Worm (Caenorhabditis elegans) whole organism, L1 larva: ENCODE measurements around the gene H11E01.2.
A peak's percentile ranks its signal among the peaks of the same experiment; 100 is the strongest.

ENCODE experiments used
- C04F5.9 ChIP-seq: sonication (generic microtip); optimal IDR thresholded peaks from 2 replicates; lab custom pipeline; 2016; ENCODE audit warnings: missing genetic modification characterization, missing compliant biosample characterization
- C34B4.2 ChIP-seq: sonication (generic microtip); optimal IDR thresholded peaks from 2 replicates; lab custom pipeline; 2017; ENCODE audit warnings: mild to moderate bottlenecking, missing genetic modification characterization, missing compliant biosample characterization
- F16B12.6 ChIP-seq: fragments of 150-350 bp; optimal IDR thresholded peaks from 2 replicates; lab custom pipeline; 2014; ENCODE audit warnings: missing biosample characterization, missing genetic modification characterization
- Y116A8C.19 ChIP-seq: sonication (generic microtip); optimal IDR thresholded peaks from 2 replicates; lab custom pipeline; 2016; ENCODE audit warnings: missing compliant biosample characterization, missing genetic modification characterization, borderline replicate concordance
- aha-1 ChIP-seq: fragments of 150-350 bp; optimal IDR thresholded peaks from 2 replicates; lab custom pipeline; 2014; ENCODE audit warnings: missing biosample characterization, missing genetic modification characterization
- aly-2 ChIP-seq: fragments of 150-350 bp; optimal IDR thresholded peaks from 2 replicates; lab custom pipeline; 2014; ENCODE audit warnings: missing biosample characterization, missing genetic modification characterization
- ama-1 ChIP-seq: fragments of 150-350 bp; optimal IDR thresholded peaks from 2 replicates; lab custom pipeline; 2014
- blmp-1 ChIP-seq: fragments of 150-350 bp; optimal IDR thresholded peaks from 2 replicates; lab custom pipeline; 2014; ENCODE audit warnings: missing biosample characterization, missing genetic modification characterization
- ceh-63 ChIP-seq: fragments of 200-800 bp; sonication (Bioruptor generic); optimal IDR thresholded peaks from 2 replicates; lab custom pipeline; 2018; ENCODE audit warnings: mild to moderate bottlenecking, missing genetic modification characterization, missing compliant biosample characterization
- ceh-8 ChIP-seq: fragments of 200-800 bp; sonication (Bioruptor generic); optimal IDR thresholded peaks from 2 replicates; lab custom pipeline; 2018; ENCODE audit warnings: mild to moderate bottlenecking, missing genetic modification characterization, moderate library complexity, missing compliant biosample characterization
- ceh-88 ChIP-seq: fragments of 200-800 bp; sonication (Bioruptor generic); IDR thresholded peaks from 2 replicates; pipeline ENCODE4 v1.3.6; 2022; ENCODE audit warnings: missing genetic modification characterization, missing compliant biosample characterization
- ceh-90 ChIP-seq: sonication (generic microtip); optimal IDR thresholded peaks from 2 replicates; lab custom pipeline; 2016; ENCODE audit warnings: missing genetic modification characterization, missing compliant biosample characterization
- dpl-1 ChIP-seq, 3 experiments: fragments of 150-350 bp in 2 of 3; sonication (generic microtip) in 1 of 3; optimal IDR thresholded peaks; 2 replicates each; lab custom pipeline; 2014 to 2017; ENCODE audit warnings: missing biosample characterization in 3 of 3, missing genetic modification characterization in 3 of 3, missing genetic modification reagents in 3 of 3
- dsc-1 ChIP-seq: sonication (generic microtip); optimal IDR thresholded peaks from 2 replicates; lab custom pipeline; 2016; ENCODE audit warnings: mild to moderate bottlenecking, missing genetic modification characterization, missing compliant biosample characterization
- fkh-8 ChIP-seq: sonication (generic microtip); optimal IDR thresholded peaks from 2 replicates; lab custom pipeline; 2016; ENCODE audit warnings: mild to moderate bottlenecking, missing genetic modification characterization, missing compliant biosample characterization
- fos-1 ChIP-seq: fragments of 150-350 bp; optimal IDR thresholded peaks from 2 replicates; lab custom pipeline; 2014; ENCODE audit warnings: missing biosample characterization, missing genetic modification characterization
- hlh-17 ChIP-seq: fragments of 200-800 bp; sonication (Bioruptor generic); optimal IDR thresholded peaks from 2 replicates; lab custom pipeline; 2018; ENCODE audit warnings: missing genetic modification characterization, mild to moderate bottlenecking, missing compliant biosample characterization, moderate library complexity, borderline replicate concordance
- hpl-2 ChIP-seq: fragments of 150-350 bp; optimal IDR thresholded peaks from 2 replicates; lab custom pipeline; 2014; ENCODE audit warnings: missing biosample characterization, missing genetic modification reagents, missing genetic modification characterization
- isw-1 ChIP-seq: fragments of 200-800 bp; sonication (Bioruptor generic); IDR thresholded peaks from 2 replicates; pipeline ENCODE4 v1.3.6; 2022; ENCODE audit warnings: missing genetic modification characterization, missing compliant biosample characterization
- lin-15B ChIP-seq: fragments of 150-350 bp; sonication (generic microtip); optimal IDR thresholded peaks from 3 replicates; lab custom pipeline; 2014; ENCODE audit warnings: missing biosample characterization, missing genetic modification characterization
- lin-35 ChIP-seq, 2 experiments: fragments of 150-350 bp; optimal IDR thresholded peaks; 2 replicates each; lab custom pipeline; 2014; ENCODE audit warnings: missing biosample characterization in 2 of 2, missing genetic modification characterization in 2 of 2, missing genetic modification reagents in 2 of 2
- lin-39 ChIP-seq: fragments of 150-350 bp; optimal IDR thresholded peaks from 2 replicates; lab custom pipeline; 2014; ENCODE audit warnings: missing biosample characterization, missing genetic modification reagents, missing genetic modification characterization
- lir-3 ChIP-seq: sonication (generic microtip); optimal IDR thresholded peaks from 2 replicates; lab custom pipeline; 2016; ENCODE audit warnings: mild to moderate bottlenecking, missing genetic modification characterization, moderate library complexity, missing compliant biosample characterization; ENCODE audit not compliant: poor library complexity
- lsy-2 ChIP-seq, 2 experiments: fragments of 150-350 bp; optimal IDR thresholded peaks; 2 replicates each; lab custom pipeline; 2014; ENCODE audit warnings: missing biosample characterization in 2 of 2, missing genetic modification characterization in 2 of 2
- mab-9 ChIP-seq: fragments of 200-800 bp; sonication (Bioruptor generic); IDR thresholded peaks from 2 replicates; pipeline ENCODE4 v1.3.6; 2022; ENCODE audit warnings: missing genetic modification reagents, missing genetic modification characterization, missing compliant biosample characterization
- mef-2 ChIP-seq: fragments of 150-350 bp; optimal IDR thresholded peaks from 2 replicates; lab custom pipeline; 2014; ENCODE audit warnings: missing biosample characterization, missing genetic modification characterization
- nhr-11 ChIP-seq: fragments of 150-350 bp; optimal IDR thresholded peaks from 2 replicates; lab custom pipeline; 2014; ENCODE audit warnings: missing biosample characterization, missing genetic modification characterization
- nhr-20 ChIP-seq: sonication (generic microtip); optimal IDR thresholded peaks from 2 replicates; lab custom pipeline; 2016; ENCODE audit warnings: mild to moderate bottlenecking, missing genetic modification characterization, missing compliant biosample characterization
- nhr-28 ChIP-seq: fragments of 150-350 bp; optimal IDR thresholded peaks from 2 replicates; lab custom pipeline; 2014; ENCODE audit warnings: missing biosample characterization, missing genetic modification characterization
- nhr-47 ChIP-seq: sonication (generic microtip); optimal IDR thresholded peaks from 2 replicates; lab custom pipeline; 2016; ENCODE audit warnings: mild to moderate bottlenecking, missing genetic modification characterization, moderate library complexity, missing compliant biosample characterization
- nhr-71 ChIP-seq: sonication (generic microtip); optimal IDR thresholded peaks from 2 replicates; lab custom pipeline; 2016; ENCODE audit warnings: mild to moderate bottlenecking, missing genetic modification characterization, moderate library complexity, missing compliant biosample characterization
- nhr-76 ChIP-seq: sonication (generic microtip); optimal IDR thresholded peaks from 2 replicates; lab custom pipeline; 2017; ENCODE audit warnings: missing biosample characterization, missing genetic modification characterization
- nhr-77 ChIP-seq: fragments of 150-350 bp; optimal IDR thresholded peaks from 2 replicates; lab custom pipeline; 2014; ENCODE audit warnings: missing biosample characterization, missing genetic modification characterization
- nhr-90 ChIP-seq: sonication (generic microtip); optimal IDR thresholded peaks from 2 replicates; lab custom pipeline; 2016; ENCODE audit warnings: mild to moderate bottlenecking, missing genetic modification characterization, missing compliant biosample characterization; ENCODE audit not compliant: poor library complexity
- pag-3 ChIP-seq: sonication (generic microtip); optimal IDR thresholded peaks from 2 replicates; lab custom pipeline; 2017; ENCODE audit warnings: missing genetic modification characterization, mild to moderate bottlenecking, missing compliant biosample characterization, antibody characterized with exemption, borderline replicate concordance; ENCODE audit not compliant: insufficient read depth
- pqm-1 ChIP-seq: sonication (generic microtip); optimal IDR thresholded peaks from 3 replicates; lab custom pipeline; 2017; ENCODE audit warnings: missing biosample characterization, missing genetic modification characterization
- rnt-1 ChIP-seq: sonication (generic microtip); optimal IDR thresholded peaks from 2 replicates; lab custom pipeline; 2016; ENCODE audit warnings: mild to moderate bottlenecking, missing genetic modification characterization, moderate library complexity, missing compliant biosample characterization
- skn-1 ChIP-seq: fragments of 150-350 bp; optimal IDR thresholded peaks from 2 replicates; lab custom pipeline; 2014; ENCODE audit warnings: missing biosample characterization, missing genetic modification characterization
- snpc-4 ChIP-seq: fragments of 150-350 bp; optimal IDR thresholded peaks from 2 replicates; lab custom pipeline; 2014; ENCODE audit warnings: missing biosample characterization, missing genetic modification characterization
- sup-37 ChIP-seq: fragments of 200-800 bp; sonication (Bioruptor generic); optimal IDR thresholded peaks from 2 replicates; lab custom pipeline; 2018; ENCODE audit warnings: mild to moderate bottlenecking, missing genetic modification characterization, missing compliant biosample characterization
- tbx-2 ChIP-seq: sonication (generic microtip); optimal IDR thresholded peaks from 2 replicates; lab custom pipeline; 2016; ENCODE audit warnings: missing genetic modification characterization, missing compliant biosample characterization
- tlp-1 ChIP-seq: fragments of 150-350 bp; optimal IDR thresholded peaks from 2 replicates; lab custom pipeline; 2014; ENCODE audit warnings: missing biosample characterization, missing genetic modification characterization
- unc-98 ChIP-seq: fragments of 200-800 bp; sonication (Bioruptor generic); IDR thresholded peaks from 2 replicates; pipeline ENCODE4 v1.3.6; 2022; ENCODE audit warnings: missing genetic modification characterization, missing compliant biosample characterization
- zag-1 ChIP-seq: fragments of 150-350 bp; optimal IDR thresholded peaks from 2 replicates; lab custom pipeline; 2014; ENCODE audit warnings: missing biosample characterization, missing genetic modification characterization
- ztf-11 ChIP-seq, 2 experiments: sonication (generic microtip); optimal IDR thresholded peaks; 2 replicates each; lab custom pipeline; 2016 to 2017; ENCODE audit warnings: missing genetic modification characterization in 2 of 2, missing biosample characterization in 1 of 2, missing compliant biosample characterization in 1 of 2

H11E01.2 gene

ce11 chrX:1627013-1627412 lies 6.2 kb downstream of the H11E01.2 start (continued):
- TF ChIP-seq tlp-1 (tag; lab: Kevin White, UChicago) = no peak
- TF ChIP-seq dpl-1 (GFP tag; optimal IDR thresholded peaks at IDR 0.05; lab: Kevin White, UChicago) = peak; percentile 43 to 55 (median 51)
- TF ChIP-seq aha-1 (tag; lab: Kevin White, UChicago) = peak; percentile 58
- TF ChIP-seq F16B12.6 = peak; percentile 42
- TF ChIP-seq sup-37 = peak; percentile 68
- TF ChIP-seq tbx-2 = peak; percentile 94
- TF ChIP-seq dsc-1 (tag; lab: Kevin White, UChicago) = peak; percentile 99
- peak; percentile 97 for TF ChIP-seq nhr-77
- TF ChIP-seq ztf-11 (tag; optimal IDR thresholded peaks at IDR 0.05; lab: Kevin White, UChicago) = peak; percentile 81 to 88
- no peak for TF ChIP-seq Y116A8C.19 (tag; lab: Kevin White, UChicago)
- peak; percentile 92 for TF ChIP-seq lsy-2 (tag; optimal IDR thresholded peaks at IDR 0.05; lab: Kevin White, UChicago)
- TF ChIP-seq nhr-28 = no peak
- TF ChIP-seq pqm-1 (tag; lab: Kevin White, UChicago) = peak; percentile 74
- TF ChIP-seq nhr-11 = peak; percentile 97
- TF ChIP-seq nhr-71 (tag; lab: Kevin White, UChicago) = peak; percentile 94
- peak; percentile 94 for TF ChIP-seq mab-9 (GFP tag; lab: Robert Waterston, UW)
- TF ChIP-seq hlh-17 = no peak
- TF ChIP-seq isw-1 (GFP tag; lab: Robert Waterston, UW) = peak; percentile 76
- TF ChIP-seq unc-98 (GFP tag; lab: Robert Waterston, UW) = peak; percentile 87
- TF ChIP-seq hpl-2 (GFP tag; lab: Kevin White, UChicago) = peak; percentile 95
- TF ChIP-seq lir-3 (tag; lab: Kevin White, UChicago) = peak; percentile 84
- no peak for TF ChIP-seq pag-3 (tag; lab: Kevin White, UChicago)
- TF ChIP-seq ceh-88 (GFP tag; lab: Robert Waterston, UW) = peak; percentile 90
- peak; percentile 49 to 90 for TF ChIP-seq lin-35 (GFP tag; optimal IDR thresholded peaks at IDR 0.05; lab: Kevin White, UChicago)
- TF ChIP-seq nhr-76 (tag; lab: Kevin White, UChicago) = peak; percentile 89
- peak; percentile 97 for TF ChIP-seq fkh-8
- peak; percentile 99 for TF ChIP-seq nhr-47 (tag; lab: Kevin White, UChicago)
- TF ChIP-seq ama-1 = no peak
- peak; percentile 98 for TF ChIP-seq nhr-90 (tag; lab: Kevin White, UChicago)
- peak; percentile 38 for TF ChIP-seq mef-2 (tag; lab: Kevin White, UChicago)
- peak; percentile 87 for TF ChIP-seq aly-2

- TF ChIP-seq rnt-1 = no peak
- no peak for TF ChIP-seq fos-1 (tag; lab: Kevin White, UChicago)
- TF ChIP-seq ceh-90 (tag; lab: Kevin White, UChicago) = no peak
- no peak for TF ChIP-seq nhr-20
- no peak for TF ChIP-seq mef-2 (tag; lab: Kevin White, UChicago)
- TF ChIP-seq C34B4.2 (tag; lab: Kevin White, UChicago) = no peak
- no peak for TF ChIP-seq ceh-63 (GFP tag; lab: Kevin White, UChicago)
- TF ChIP-seq unc-98 (GFP tag; lab: Robert Waterston, UW) = no peak
- no peak for TF ChIP-seq C04F5.9 (tag; lab: Kevin White, UChicago)
- no peak for TF ChIP-seq ceh-88 (GFP tag; lab: Robert Waterston, UW)
- no peak for TF ChIP-seq lin-39 (tag; lab: Kevin White, UChicago)
- TF ChIP-seq blmp-1 (tag; lab: Kevin White, UChicago) = no peak
- TF ChIP-seq ceh-8 (GFP tag; lab: Kevin White, UChicago) = no peak
- TF ChIP-seq dsc-1 (tag; lab: Kevin White, UChicago) = no peak
- TF ChIP-seq mab-9 (GFP tag; lab: Robert Waterston, UW) = no peak
- TF ChIP-seq skn-1 (tag; lab: Kevin White, UChicago) = no peak
- TF ChIP-seq zag-1 (tag; lab: Kevin White, UChicago) = no peak
- no peak for TF ChIP-seq snpc-4 (tag; lab: Kevin White, UChicago)
- TF ChIP-seq lin-15B (tag; lab: Kevin White, UChicago) = no peak
These were observed 7.0 kb downstream of the H11E01.2 start, which contains the start of gene fbxb-58 for ce11 chrX:1627837-1628236. fbxb-58 (plus strand) TSS chrX:1628137.
